Worm (Caenorhabditis elegans) whole organism, L3 larva: ENCODE results near the gene spp-9.

ENCODE experiments used
- R02D3.7 ChIP-seq: fragments of 150-350 bp; optimal IDR thresholded peaks from 2 replicates; lab custom pipeline; 2014; ENCODE audit warnings: missing biosample characterization, missing genetic modification characterization
- ZK546.5 ChIP-seq: sonication (generic microtip); optimal IDR thresholded peaks from 2 replicates; lab custom pipeline; 2017; ENCODE audit warnings: missing biosample characterization, missing genetic modification characterization
- aly-2 ChIP-seq: fragments of 150-350 bp; optimal IDR thresholded peaks from 2 replicates; lab custom pipeline; 2014; ENCODE audit warnings: missing biosample characterization, missing genetic modification characterization
- ama-1 ChIP-seq: fragments of 150-350 bp; optimal IDR thresholded peaks from 2 replicates; lab custom pipeline; 2018
- ceh-9 ChIP-seq: sonication (generic microtip); optimal IDR thresholded peaks from 2 replicates; lab custom pipeline; 2018; ENCODE audit warnings: missing biosample characterization, missing genetic modification characterization
- daf-12 ChIP-seq: fragments of 150-350 bp; optimal IDR thresholded peaks from 2 replicates; lab custom pipeline; 2014; ENCODE audit warnings: missing biosample characterization, missing genetic modification reagents, missing genetic modification characterization
- egl-5 ChIP-seq: fragments of 150-350 bp; optimal IDR thresholded peaks from 2 replicates; lab custom pipeline; 2017; ENCODE audit warnings: missing biosample characterization, missing genetic modification reagents, missing genetic modification characterization, inconsistent platforms
- elt-1 ChIP-seq: fragments of 150-350 bp; optimal IDR thresholded peaks from 2 replicates; lab custom pipeline; 2014; ENCODE audit warnings: missing biosample characterization, missing genetic modification characterization
- elt-2 ChIP-seq: sonication (generic microtip); optimal IDR thresholded peaks from 2 replicates; lab custom pipeline; 2016; ENCODE audit warnings: missing genetic modification reagents, mild to moderate bottlenecking, missing genetic modification characterization, missing compliant biosample characterization
- elt-3 ChIP-seq, 3 experiments: fragments of 150-350 bp in 1 of 3; sonication (generic microtip) in 2 of 3; optimal IDR thresholded peaks; 2 replicates in 2 of 3; 4 replicates in 1 of 3; lab custom pipeline; 2014 to 2017; ENCODE audit warnings: missing biosample characterization in 3 of 3, missing genetic modification characterization in 3 of 3
- eor-1 ChIP-seq, 2 experiments: fragments of 150-350 bp; optimal IDR thresholded peaks; 2 replicates each; lab custom pipeline; 2014 to 2018; ENCODE audit warnings: missing biosample characterization in 2 of 2, missing genetic modification characterization in 2 of 2
- fkh-10 ChIP-seq: sonication (generic microtip); optimal IDR thresholded peaks from 2 replicates; lab custom pipeline; 2017; ENCODE audit warnings: missing biosample characterization, missing genetic modification reagents, missing genetic modification characterization
- fkh-2 ChIP-seq: fragments of 150-350 bp; optimal IDR thresholded peaks from 2 replicates; lab custom pipeline; 2014; ENCODE audit warnings: missing biosample characterization, missing genetic modification reagents, missing genetic modification characterization
- fos-1 ChIP-seq: fragments of 150-350 bp; optimal IDR thresholded peaks from 2 replicates; lab custom pipeline; 2014; ENCODE audit warnings: missing biosample characterization, missing genetic modification characterization
- jun-1 ChIP-seq: fragments of 150-350 bp; optimal IDR thresholded peaks from 2 replicates; lab custom pipeline; 2014; ENCODE audit warnings: missing biosample characterization, missing genetic modification reagents, missing genetic modification characterization
- lin-15B ChIP-seq: fragments of 150-350 bp; optimal IDR thresholded peaks from 2 replicates; lab custom pipeline; 2014; ENCODE audit warnings: missing biosample characterization, missing genetic modification characterization
- lsy-12 ChIP-seq: sonication (generic microtip); optimal IDR thresholded peaks from 2 replicates; lab custom pipeline; 2016; ENCODE audit warnings: mild to moderate bottlenecking, missing genetic modification characterization, missing compliant biosample characterization
- mdl-1 ChIP-seq: fragments of 150-350 bp; optimal IDR thresholded peaks from 2 replicates; lab custom pipeline; 2014; ENCODE audit warnings: missing biosample characterization, missing genetic modification characterization
- mml-1 ChIP-seq: fragments of 150-350 bp; sonication (generic microtip); optimal IDR thresholded peaks from 3 replicates; lab custom pipeline; 2014; ENCODE audit warnings: missing biosample characterization, missing genetic modification characterization
- nfya-1 ChIP-seq: sonication (generic microtip); optimal IDR thresholded peaks from 2 replicates; lab custom pipeline; 2017; ENCODE audit warnings: missing genetic modification characterization, mild to moderate bottlenecking, missing compliant biosample characterization, antibody characterized with exemption, moderate library complexity; ENCODE audit not compliant: insufficient read depth
- nhr-12 ChIP-seq: fragments of 150-350 bp; optimal IDR thresholded peaks from 2 replicates; lab custom pipeline; 2014; ENCODE audit warnings: missing biosample characterization, missing genetic modification characterization
- nhr-23 ChIP-seq: fragments of 150-350 bp; optimal IDR thresholded peaks from 2 replicates; lab custom pipeline; 2014; ENCODE audit warnings: missing biosample characterization, missing genetic modification reagents, missing genetic modification characterization
- nhr-25 ChIP-seq: sonication (generic microtip); optimal IDR thresholded peaks from 2 replicates; lab custom pipeline; 2017; ENCODE audit warnings: missing biosample characterization, missing genetic modification characterization
- nhr-28 ChIP-seq: fragments of 150-350 bp; optimal IDR thresholded peaks from 2 replicates; lab custom pipeline; 2014; ENCODE audit warnings: missing biosample characterization, missing genetic modification characterization
- nhr-43 ChIP-seq: sonication (generic microtip); optimal IDR thresholded peaks from 2 replicates; lab custom pipeline; 2016; ENCODE audit warnings: mild to moderate bottlenecking, missing genetic modification characterization, missing compliant biosample characterization; ENCODE audit not compliant: poor library complexity, severe bottlenecking
- nhr-67 ChIP-seq: fragments of 150-350 bp; optimal IDR thresholded peaks from 2 replicates; lab custom pipeline; 2014; ENCODE audit warnings: missing biosample characterization, missing genetic modification characterization
- nhr-76 ChIP-seq: fragments of 150-350 bp; sonication (generic microtip); optimal IDR thresholded peaks from 5 replicates; lab custom pipeline; 2014; ENCODE audit warnings: missing biosample characterization, missing genetic modification characterization
- nhr-77 ChIP-seq: fragments of 150-350 bp; optimal IDR thresholded peaks from 2 replicates; lab custom pipeline; 2014; ENCODE audit warnings: missing biosample characterization, missing genetic modification characterization
- pha-4 ChIP-seq: fragments of 150-350 bp; optimal IDR thresholded peaks from 2 replicates; lab custom pipeline; 2014; ENCODE audit warnings: missing biosample characterization, missing genetic modification reagents, missing genetic modification characterization
- pqm-1 ChIP-seq: fragments of 150-350 bp; optimal IDR thresholded peaks from 2 replicates; lab custom pipeline; 2017; ENCODE audit warnings: missing biosample characterization, missing genetic modification characterization, inconsistent platforms
- skn-1 ChIP-seq: fragments of 150-350 bp; optimal IDR thresholded peaks from 2 replicates; lab custom pipeline; 2014; ENCODE audit warnings: missing biosample characterization, missing genetic modification characterization
- tbx-2 ChIP-seq: sonication (generic microtip); optimal IDR thresholded peaks from 2 replicates; lab custom pipeline; 2016; ENCODE audit warnings: mild to moderate bottlenecking, missing genetic modification characterization, missing compliant biosample characterization
- unc-39 ChIP-seq: sonication (generic microtip); optimal IDR thresholded peaks from 4 replicates; lab custom pipeline; 2017; ENCODE audit warnings: missing biosample characterization, missing genetic modification characterization
- unc-62 ChIP-seq: fragments of 150-350 bp; sonication (generic microtip); optimal IDR thresholded peaks from 4 replicates; lab custom pipeline; 2014; ENCODE audit warnings: missing biosample characterization, missing genetic modification reagents, missing genetic modification characterization
- zag-1 ChIP-seq: fragments of 150-350 bp; optimal IDR thresholded peaks from 2 replicates; lab custom pipeline; 2014; ENCODE audit warnings: missing biosample characterization, missing genetic modification characterization

spp-9 gene

ce11 chrX:11450261-11450660, 37.3 kb upstream of the spp-9 start:
- peak; percentile 11 for TF ChIP-seq R02D3.7 (tag; lab: Kevin White, UChicago)
- peak in 2 of 3 experiments; percentile 86 to 93 for TF ChIP-seq elt-3 (tag; optimal IDR thresholded peaks at IDR 0.05; lab: Kevin White, UChicago)
- peak; percentile 53 for TF ChIP-seq nhr-25 (tag; lab: Kevin White, UChicago)
- TF ChIP-seq unc-62 (GFP tag; lab: Kevin White, UChicago), result no peak
- no peak for TF ChIP-seq skn-1 (tag; lab: Kevin White, UChicago)
- peak; percentile 25 for TF ChIP-seq nhr-23

ce11 chrX:11452316-11452715, 35.3 kb upstream of the spp-9 start:
- TF ChIP-seq ZK546.5 (tag; lab: Kevin White, UChicago) (no peak), nhr-25 (tag; lab: Kevin White, UChicago) (peak; percentile 33)

- TF ChIP-seq nhr-76 (tag; lab: Kevin White, UChicago) (no peak), nhr-12 (tag; lab: Kevin White, UChicago) (no peak), fkh-10 (no peak), nhr-28 (no peak), lsy-12 (tag; lab: Kevin White, UChicago) (no peak), pqm-1 (tag; lab: Kevin White, UChicago) (no peak), nfya-1 (tag; lab: Kevin White, UChicago) (no peak), ZK546.5 (tag; lab: Kevin White, UChicago) (no peak), elt-1 (tag; lab: Kevin White, UChicago) (no peak), ceh-9 (no peak), unc-39 (tag; lab: Kevin White, UChicago) (no peak), tbx-2 (tag; lab: Kevin White, UChicago) (no peak), lin-15B (tag; lab: Kevin White, UChicago) (no peak), fkh-2 (no peak), eor-1 (tag; optimal IDR thresholded peaks at IDR 0.05; lab: Kevin White, UChicago) (no peak), mdl-1 (no peak), pha-4 (tag; lab: Kevin White, UChicago) (no peak), egl-5 (tag; lab: Kevin White, UChicago) (no peak)
Observed at ce11 chrX:11454231-11454630, 33.4 kb upstream of the spp-9 start, which contains the start of gene F48C5.2. F48C5.2 (minus strand) TSS chrX:11454331.

- TF ChIP-seq fkh-10 (no peak), nhr-23 (no peak), ama-1 (lab: Kevin White, UChicago) (no peak), elt-1 (tag; lab: Kevin White, UChicago) (no peak), daf-12 (no peak)
Observed at ce11 chrX:11456665-11457064, 30.9 kb upstream of the spp-9 start.

ce11 chrX:11461545-11461944, 26.0 kb upstream of the spp-9 start:
- no peak for TF ChIP-seq nhr-67 (tag; lab: Kevin White, UChicago)
- TF ChIP-seq nhr-77 (tag; lab: Kevin White, UChicago), result no peak
- no peak for TF ChIP-seq nfya-1 (tag; lab: Kevin White, UChicago)
- TF ChIP-seq aly-2 (tag; lab: Kevin White, UChicago), result no peak
- TF ChIP-seq elt-2 (tag; lab: Kevin White, UChicago), result peak; percentile 1
- no peak for TF ChIP-seq jun-1 (tag; lab: Kevin White, UChicago)
- no peak for TF ChIP-seq nhr-25 (tag; lab: Kevin White, UChicago)
- no peak for TF ChIP-seq mml-1 (tag; lab: Kevin White, UChicago)
- TF ChIP-seq nhr-23, result peak; percentile 7
- no peak for TF ChIP-seq ceh-9
- TF ChIP-seq nhr-43 (tag; lab: Kevin White, UChicago), result peak; percentile 62
- TF ChIP-seq daf-12, result no peak
- TF ChIP-seq fos-1 (tag; lab: Kevin White, UChicago), result no peak
- TF ChIP-seq elt-1 (tag; lab: Kevin White, UChicago), result no peak
- no peak for TF ChIP-seq zag-1 (tag; lab: Kevin White, UChicago)
